Worm (Caenorhabditis elegans): ENCODE results near the gene Y43C5A.7.
"Not testable (repeated sequence)": the region's sequence is repeated elsewhere in the genome, so short reads cannot be mapped to it uniquely, and the experiment has no call there.

- TF ChIP-seq mcd-1 (GFP tag; IDR thresholded peaks at IDR 0.05); hsf-1 (GFP tag; IDR thresholded peaks at IDR 0.05); repo-1 (tag; optimal IDR thresholded peaks at IDR 0.05); unc-130 (GFP tag; optimal IDR thresholded peaks at IDR 0.05); ama-1 (optimal IDR thresholded peaks at IDR 0.05); ama-1 (GFP tag; optimal IDR thresholded peaks at IDR 0.05); ceh-91 (GFP tag; IDR thresholded peaks at IDR 0.05); lsy-27 (tag; optimal IDR thresholded peaks at IDR 0.05; ENCODE audit: borderline replicate concordance, insufficient read depth); tbp1 (GFP tag; optimal IDR thresholded peaks at IDR 0.05): not testable (repeated sequence)
Measured at ce11 chrIV:10262882-10263281, 14.2 kb upstream of the Y43C5A.7 start.
